Fruit fly (Drosophila melanogaster) Kc167 (cell line): ENCODE data around the gene ssp6.

Experiments
- Sin3A ChIP-seq: fragments of >200 bp; optimal IDR thresholded peaks from 2 replicates; lab custom pipeline; 2018; ENCODE audit warnings: missing external identifiers
- insv ChIP-seq: fragments of >200 bp; optimal IDR thresholded peaks from 3 replicates; lab custom pipeline; 2018; ENCODE audit warnings: missing external identifiers
- psq ChIP-seq: fragments of >200 bp; optimal IDR thresholded peaks from 2 replicates; lab custom pipeline; 2017; ENCODE audit warnings: missing external identifiers
- ttk ChIP-seq: sonication (Bioruptor generic); optimal IDR thresholded peaks from 2 replicates; lab custom pipeline; 2017; ENCODE audit warnings: missing external identifiers

dm6 chr3L:6034916-6035315, 41.6 kb upstream of the ssp6 start, which contains the start of gene yip7:
- no peak for TF ChIP-seq psq (lab: Kevin White, UChicago)
- TF ChIP-seq Sin3A (lab: Kevin White, UChicago), result no peak
- TF ChIP-seq insv (lab: Kevin White, UChicago), result no peak
- no peak for TF ChIP-seq ttk (lab: Kevin White, UChicago)
